Fruit fly (Drosophila melanogaster): Measurements from ENCODE around the gene capt.
A peak's percentile ranks its signal among the peaks of the same experiment; 100 is the strongest.

capt gene

dm6 chr2L:1147656-1148055 is 10.4 kb downstream of the capt start (continued):
- TF ChIP-seq gsb-n (tag; optimal IDR thresholded peaks at IDR 0.05) (no peak), MBD-R2 (GFP tag; IDR thresholded peaks at IDR 0.05) (peak; percentile 70), knrl (GFP tag; IDR thresholded peaks at IDR 0.05; ENCODE audit: partially characterized antibody) (0 out of 3 replicates have a peak, but pooled peaks have one; percentile 8), pzg (GFP tag; optimal IDR thresholded peaks at IDR 0.05) (peak; percentile 30), ato (GFP tag; IDR thresholded peaks at IDR 0.05; ENCODE audit: partially characterized antibody) (peak; percentile 31; the same call in 1 of the 2 replicates), vnd (GFP tag; IDR thresholded peaks at IDR 0.05; ENCODE audit: partially characterized antibody) (peak; percentile 46; the same call in 1 of the 3 replicates), hbn (GFP tag; IDR thresholded peaks at IDR 0.05; ENCODE audit: partially characterized antibody) (peak; percentile 53; the same call in 1 of the 2 replicates), Dip3 (GFP tag; optimal IDR thresholded peaks at IDR 0.05) (no peak), hkb (optimal IDR thresholded peaks at IDR 0.05) (no peak), hkb (GFP tag; IDR thresholded peaks at IDR 0.05) (no peak), Doc3 (GFP tag; IDR thresholded peaks at IDR 0.05; ENCODE audit: partially characterized antibody) (peak; percentile 44; the same call in 2 of the 3 replicates), CG14860 (GFP tag; IDR thresholded peaks at IDR 0.05; ENCODE audit: partially characterized antibody) (peak; percentile 59; the same call in 2 of the 3 replicates), sna (GFP tag; IDR thresholded peaks at IDR 0.05; ENCODE audit: partially characterized antibody) (peak; percentile 53), usp (GFP tag; optimal IDR thresholded peaks at IDR 0.05) (no peak), sisA (GFP tag; IDR thresholded peaks at IDR 0.05) (no peak), CG2129 (GFP tag; IDR thresholded peaks at IDR 0.05; ENCODE audit: partially characterized antibody) (0 out of 2 replicates have a peak, but pooled peaks have one; percentile 19), CG13287 (GFP tag; IDR thresholded peaks at IDR 0.05; ENCODE audit: partially characterized antibody) (peak; percentile 78), CG34224 (GFP tag; IDR thresholded peaks at IDR 0.05; ENCODE audit: partially characterized antibody) (peak; percentile 72), Ptx1 (GFP tag; IDR thresholded peaks at IDR 0.05) (no peak), E2f2 (GFP tag; IDR thresholded peaks at IDR 0.05) (peak; percentile 90)

DNA sequence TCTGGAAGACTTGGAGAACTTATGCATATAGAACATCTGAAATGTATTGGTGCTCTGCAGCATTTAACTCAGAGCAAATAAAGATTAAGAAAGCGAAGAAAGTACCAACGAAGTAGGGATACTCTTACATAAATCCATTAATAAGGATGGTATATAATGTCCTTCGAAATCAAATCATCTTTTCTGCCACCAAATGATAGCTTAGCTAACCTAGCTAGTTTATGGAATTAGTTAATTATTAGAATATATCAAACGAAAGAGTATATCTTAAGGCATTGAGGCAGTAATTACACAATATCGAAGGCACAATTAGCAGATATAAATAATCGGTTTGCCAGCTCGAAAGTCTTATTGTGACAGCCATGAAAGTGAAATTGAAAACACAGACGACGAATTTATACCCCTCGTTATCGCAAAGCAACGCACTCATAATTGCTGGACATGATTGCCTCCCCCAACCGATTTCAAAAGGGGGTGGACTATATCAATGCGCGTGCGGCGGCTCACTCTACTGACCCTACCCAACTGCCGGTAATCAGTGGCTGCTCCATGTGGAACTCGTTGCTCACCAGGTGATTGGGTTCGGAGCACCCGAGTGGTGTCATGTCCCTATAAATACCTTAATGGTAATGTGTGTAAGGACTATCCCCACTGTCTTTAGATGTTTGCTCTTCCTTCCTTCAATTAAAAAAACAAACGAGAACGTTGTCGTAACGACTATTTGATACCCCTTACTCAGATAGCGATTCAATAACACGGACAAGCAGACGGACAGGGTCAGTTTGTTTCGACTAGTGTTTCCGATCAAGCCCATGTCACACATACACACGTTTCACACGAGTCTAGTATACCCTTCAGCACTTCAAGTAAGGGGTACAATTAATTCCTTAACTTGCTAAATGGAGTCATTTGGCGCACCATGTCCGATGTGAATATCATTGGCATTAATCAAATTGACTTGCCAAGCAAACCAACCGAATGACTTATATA is 13.4 kb downstream of the capt start:
- TF ChIP-seq tna (GFP tag; IDR thresholded peaks at IDR 0.05; ENCODE audit: partially characterized antibody), result no peak
- TF ChIP-seq CG16779 (GFP tag; IDR thresholded peaks at IDR 0.05), result no peak
- TF ChIP-seq Hr39 (optimal IDR thresholded peaks at IDR 0.05), result no peak
- no peak for TF ChIP-seq nerfin-2 (GFP tag; IDR thresholded peaks at IDR 0.05; ENCODE audit: partially characterized antibody)
- peak; percentile 38 for TF ChIP-seq gro (GFP tag; optimal IDR thresholded peaks at IDR 0.05)
- no peak for TF ChIP-seq CG17612 (GFP tag; IDR thresholded peaks at IDR 0.05)
- TF ChIP-seq sob (GFP tag; IDR thresholded peaks at IDR 0.05), result no peak
- TF ChIP-seq Oli (tag; optimal IDR thresholded peaks at IDR 0.05), result peak; percentile 68
- no peak for TF ChIP-seq Lim3 (GFP tag; IDR thresholded peaks at IDR 0.05)
- TF ChIP-seq Ets65A (GFP tag), result peak; percentile 92
- TF ChIP-seq Awh (GFP tag; IDR thresholded peaks at IDR 0.05), result no peak
- TF ChIP-seq HLH4C (GFP tag; IDR thresholded peaks at IDR 0.05; ENCODE audit: partially characterized antibody), result no peak
- peak; percentile 62 for TF ChIP-seq CG13424 (tag; optimal IDR thresholded peaks at IDR 0.05)
- TF ChIP-seq fd3F (GFP tag; optimal IDR thresholded peaks at IDR 0.05), result peak; percentile 17
- peak; percentile 30 for TF ChIP-seq CG7786 (GFP tag; optimal IDR thresholded peaks at IDR 0.05)
- no peak for TF ChIP-seq ac (GFP tag; optimal IDR thresholded peaks at IDR 0.05)
- TF ChIP-seq nau (GFP tag; optimal IDR thresholded peaks at IDR 0.05), result no peak
- peak; percentile 21 for TF ChIP-seq oc (tag; optimal IDR thresholded peaks at IDR 0.05)
- no peak for TF ChIP-seq CG42726 (GFP tag; IDR thresholded peaks at IDR 0.05; ENCODE audit: partially characterized antibody)
- no peak for TF ChIP-seq tup (GFP tag; optimal IDR thresholded peaks at IDR 0.05)
- TF ChIP-seq rib (GFP tag; IDR thresholded peaks at IDR 0.05), result 0 out of 2 replicates have a peak, but pooled peaks have one; percentile 31
- peak; percentile 38 for TF ChIP-seq CG14710 (tag; optimal IDR thresholded peaks at IDR 0.05)
- TF ChIP-seq schlank (tag; optimal IDR thresholded peaks at IDR 0.05), result peak; percentile 16
- no peak for TF ChIP-seq zf30C (GFP tag; optimal IDR thresholded peaks at IDR 0.05)
- TF ChIP-seq CG15011 (GFP tag; optimal IDR thresholded peaks at IDR 0.05), result no peak
- peak; percentile 21; the same call in 2 of the 3 replicates for TF ChIP-seq croc (GFP tag; conservative IDR thresholded peaks at IDR 0.05)
- TF ChIP-seq zen (tag; optimal IDR thresholded peaks at IDR 0.05), result peak; percentile 5
